Fruit fly (Drosophila melanogaster) Kc167 (cell line): ENCODE measurements around the gene NELF-B.

Experiments used
- Myc ChIP-seq: fragments of >200 bp; optimal IDR thresholded peaks from 2 replicates; lab custom pipeline; 2017; ENCODE audit warnings: missing external identifiers
- Sin3A ChIP-seq: fragments of >200 bp; optimal IDR thresholded peaks from 2 replicates; lab custom pipeline; 2018; ENCODE audit warnings: missing external identifiers
- h ChIP-seq: fragments of >200 bp; optimal IDR thresholded peaks from 3 replicates; lab custom pipeline; 2018; ENCODE audit warnings: missing external identifiers
- psq ChIP-seq: fragments of >200 bp; optimal IDR thresholded peaks from 2 replicates; lab custom pipeline; 2017; ENCODE audit warnings: missing external identifiers

- TF ChIP-seq Myc (lab: Kevin White, UChicago) (no peak), Sin3A (lab: Kevin White, UChicago) (no peak), psq (no peak), h (lab: Kevin White, UChicago) (no peak)
These were observed 17.6 kb downstream of the NELF-B start for dm6 chrX:7710439-7711154.
